Worm (Caenorhabditis elegans): ENCODE results near the gene fbxl-3.

DNA sequence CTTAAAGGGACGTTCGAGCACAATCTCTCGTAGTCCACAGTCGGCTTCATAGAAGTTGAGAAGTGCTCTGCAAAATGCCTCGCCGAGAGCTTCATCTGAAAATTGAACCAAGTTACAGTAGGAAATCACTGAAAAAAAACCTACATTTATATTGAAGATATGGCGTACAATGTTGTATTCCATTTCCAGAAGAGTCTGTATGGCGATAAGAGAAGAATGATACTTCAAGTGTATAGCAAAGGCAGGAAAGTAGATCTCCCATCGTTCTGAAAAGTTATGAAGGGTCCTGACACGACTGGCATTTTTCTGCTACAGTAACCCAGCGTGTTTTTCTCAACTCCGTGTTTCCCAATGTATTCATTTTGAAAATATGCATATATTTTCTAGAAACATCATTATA lies 14.4 kb downstream of the fbxl-3 start:
- TF ChIP-seq lsl-1 (GFP tag; optimal IDR thresholded peaks at IDR 0.05) (no peak), ama-1 (optimal IDR thresholded peaks at IDR 0.05) (no peak), ama-1 (GFP tag; optimal IDR thresholded peaks at IDR 0.05) (no peak)

Measured in whole organism, young adult.